Worm (Caenorhabditis elegans) whole organism, L4/young adult: ENCODE results near the gene nas-21.

Experiments used
- W03F9.2 ChIP-seq: fragments of 150-350 bp; optimal IDR thresholded peaks from 2 replicates; lab custom pipeline; 2014; ENCODE audit warnings: missing biosample characterization, missing genetic modification characterization
- dao-5 ChIP-seq: sonication (generic microtip); optimal IDR thresholded peaks from 2 replicates; lab custom pipeline; 2016; ENCODE audit warnings: missing genotype, missing genetic modification characterization, moderate library complexity, missing compliant biosample characterization
- him-1 ChIP-seq: sonication (generic microtip); optimal IDR thresholded peaks from 2 replicates; lab custom pipeline; 2016; ENCODE audit warnings: missing genotype, missing genetic modification reagents, missing genetic modification characterization, missing compliant biosample characterization

DNA sequence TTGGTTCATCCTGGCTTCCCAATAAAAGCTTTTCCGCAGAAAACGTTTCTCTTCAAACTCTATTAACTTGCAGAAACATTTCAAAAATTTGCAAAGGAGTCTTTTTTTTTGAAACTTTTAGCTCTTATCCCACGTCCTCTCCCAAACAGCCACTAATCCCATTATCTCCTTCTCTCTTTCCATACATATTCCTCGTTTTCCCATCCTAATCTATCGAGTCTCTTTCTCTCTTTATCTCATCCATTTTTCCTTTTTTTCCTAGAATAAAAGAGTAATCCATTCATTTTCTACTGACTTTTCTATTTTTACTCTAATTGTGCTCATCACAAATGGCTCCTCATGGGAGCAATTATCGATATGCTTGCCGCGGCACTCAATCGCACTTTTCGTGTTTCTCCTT, 43.6 kb upstream of the nas-21 start:
- no peak for TF ChIP-seq W03F9.2
- no peak for TF ChIP-seq him-1
- no peak for TF ChIP-seq dao-5
